Fruit fly (Drosophila melanogaster) whole organism, embryonic: ENCODE results near the gene Spt3.

Experiments used
- Blimp-1 ChIP-seq: fragments of 200-800 bp; sonication (Bioruptor generic); optimal IDR thresholded peaks from 3 replicates; lab custom pipeline; 2018; ENCODE audit warnings: missing biosample characterization, missing genetic modification characterization, mild to moderate bottlenecking, moderate library complexity, missing genetic modification reagents
- CG10543 ChIP-seq: fragments of 200-800 bp; sonication (Bioruptor generic); optimal IDR thresholded peaks from 3 replicates; lab custom pipeline; 2017; ENCODE audit warnings: missing biosample characterization, mild to moderate bottlenecking, missing genetic modification characterization, moderate library complexity
- CG10565 ChIP-seq: fragments of 200-800 bp; sonication (Bioruptor generic); optimal IDR thresholded peaks from 3 replicates; lab custom pipeline; 2016; ENCODE audit warnings: missing biosample characterization, mild to moderate bottlenecking, missing genetic modification characterization
- CG11247 ChIP-seq: fragments of 200-800 bp; sonication (Bioruptor generic); IDR thresholded peaks from 2 replicates; pipeline ENCODE4 v1.3.6; 2022; ENCODE audit warnings: missing biosample characterization, missing genetic modification characterization
- CG12659 ChIP-seq: fragments of 200-800 bp; sonication (Bioruptor generic); optimal IDR thresholded peaks from 3 replicates; lab custom pipeline; 2017; ENCODE audit warnings: mild to moderate bottlenecking, missing biosample characterization, missing genetic modification reagents, missing genetic modification characterization
- CG13287 ChIP-seq: fragments of 200-800 bp; sonication (Bioruptor generic); IDR thresholded peaks from 2 replicates; pipeline ENCODE4 v1.3.6; 2022; ENCODE audit warnings: missing biosample characterization, missing genetic modification characterization; ENCODE audit not compliant: partially characterized antibody
- CG13296 ChIP-seq: fragments of 200-800 bp; sonication (Bioruptor generic); optimal IDR thresholded peaks from 3 replicates; lab custom pipeline; 2018; ENCODE audit warnings: missing biosample characterization, mild to moderate bottlenecking, missing genetic modification characterization
- CG14014 ChIP-seq: fragments of 200-800 bp; sonication (Bioruptor generic); IDR thresholded peaks from 2 replicates; pipeline ENCODE4 v1.3.6; 2022; ENCODE audit warnings: missing biosample characterization, missing genetic modification characterization
- CG15601 ChIP-seq: fragments of 200-800 bp; sonication (Bioruptor generic); optimal IDR thresholded peaks from 3 replicates; lab custom pipeline; 2019; ENCODE audit warnings: missing biosample characterization, mild to moderate bottlenecking, missing genetic modification characterization, moderate library complexity
- CG1603 ChIP-seq: fragments of 200-800 bp; sonication (Bioruptor generic); optimal IDR thresholded peaks from 2 replicates; lab custom pipeline; 2019; ENCODE audit warnings: missing biosample characterization, mild to moderate bottlenecking, missing genetic modification characterization, moderate library complexity
- CG16815 ChIP-seq: fragments of 200-800 bp; sonication (Bioruptor generic); optimal IDR thresholded peaks from 3 replicates; lab custom pipeline; 2017; ENCODE audit warnings: missing biosample characterization, mild to moderate bottlenecking, missing genetic modification characterization
- CG17612 ChIP-seq: fragments of 200-800 bp; sonication (Bioruptor generic); IDR thresholded peaks from 2 replicates; pipeline ENCODE4 v1.3.6; 2022; ENCODE audit warnings: missing biosample characterization, missing genetic modification characterization
- CG17912 ChIP-seq: fragments of 200-800 bp; sonication (Bioruptor generic); optimal IDR thresholded peaks from 2 replicates; lab custom pipeline; 2018; ENCODE audit warnings: missing biosample characterization, mild to moderate bottlenecking, missing genetic modification characterization
- CG31388 ChIP-seq: fragments of 200-800 bp; sonication (Bioruptor generic); optimal IDR thresholded peaks from 2 replicates; lab custom pipeline; 2016; ENCODE audit warnings: missing biosample characterization, missing genetic modification characterization
- CG4820 ChIP-seq: fragments of 200-800 bp; sonication (Bioruptor generic); optimal IDR thresholded peaks from 3 replicates; lab custom pipeline; 2016; ENCODE audit warnings: missing biosample characterization, missing genetic modification characterization
- CG7372 ChIP-seq: fragments of 200-800 bp; sonication (Bioruptor generic); IDR thresholded peaks from 2 replicates; pipeline ENCODE4 v1.3.6; 2022; ENCODE audit warnings: missing biosample characterization, missing genetic modification characterization
- CG7928 ChIP-seq: fragments of 200-800 bp; sonication (Bioruptor generic); optimal IDR thresholded peaks from 2 replicates; lab custom pipeline; 2017; ENCODE audit warnings: missing biosample characterization, mild to moderate bottlenecking, missing genetic modification characterization
- CG8478 ChIP-seq: fragments of >200 bp; optimal IDR thresholded peaks from 2 replicates; lab custom pipeline; 2018
- CHES-1-like ChIP-seq: fragments of 200-800 bp; sonication (Bioruptor generic); optimal IDR thresholded peaks from 2 replicates; lab custom pipeline; 2016; ENCODE audit warnings: missing biosample characterization, missing genetic modification characterization
- Dref ChIP-seq: fragments of 200-800 bp; sonication (Bioruptor generic); IDR thresholded peaks from 2 replicates; pipeline ENCODE4 v1.3.6; 2022; ENCODE audit warnings: missing biosample characterization, missing genetic modification characterization
- E2f1 ChIP-seq: fragments of 200-800 bp; sonication (Bioruptor generic); IDR thresholded peaks from 2 replicates; pipeline ENCODE4 v1.3.6; 2022; ENCODE audit warnings: missing biosample characterization, missing genetic modification characterization
- Elba2 ChIP-seq: fragments of 200-800 bp; sonication (Bioruptor generic); optimal IDR thresholded peaks from 3 replicates; lab custom pipeline; 2016; ENCODE audit warnings: missing biosample characterization, missing genetic modification characterization
- HmgZ ChIP-seq: fragments of 200-800 bp; sonication (Bioruptor generic); optimal IDR thresholded peaks from 2 replicates; lab custom pipeline; 2018; ENCODE audit warnings: missing biosample characterization, mild to moderate bottlenecking, missing genetic modification characterization
- Hmx ChIP-seq: fragments of 200-800 bp; sonication (Bioruptor generic); optimal IDR thresholded peaks from 2 replicates; lab custom pipeline; 2016; ENCODE audit warnings: missing biosample characterization, missing genetic modification characterization
- Mes4 ChIP-seq: fragments of 200-800 bp; sonication (Bioruptor generic); optimal IDR thresholded peaks from 2 replicates; lab custom pipeline; 2016; ENCODE audit warnings: missing biosample characterization, missing genetic modification characterization
- Optix ChIP-seq: fragments of 200-800 bp; sonication (Bioruptor generic); IDR thresholded peaks from 3 replicates; pipeline ENCODE4 v1.3.6; 2022; ENCODE audit warnings: missing biosample characterization, missing genetic modification characterization
- Pdp1 ChIP-seq, 2 experiments: fragments of 200-800 bp; sonication (Bioruptor generic); optimal IDR thresholded peaks; 3 replicates each; lab custom pipeline; 2016; ENCODE audit warnings: missing biosample characterization in 2 of 2, missing genetic modification characterization in 2 of 2, mild to moderate bottlenecking in 1 of 2, moderate library complexity in 1 of 2
- Sin3A ChIP-seq: fragments of >200 bp; optimal IDR thresholded peaks from 2 replicates; lab custom pipeline; 2018
- YL-1 ChIP-seq: fragments of 200-800 bp; sonication (Bioruptor generic); optimal IDR thresholded peaks from 3 replicates; lab custom pipeline; 2017; ENCODE audit warnings: missing biosample characterization, mild to moderate bottlenecking, missing genetic modification characterization
- ab ChIP-seq: fragments of 200-800 bp; sonication (Bioruptor generic); optimal IDR thresholded peaks from 2 replicates; lab custom pipeline; 2016; ENCODE audit warnings: missing biosample characterization, missing genetic modification characterization
- az2 ChIP-seq: fragments of 200-800 bp; sonication (Bioruptor generic); optimal IDR thresholded peaks from 3 replicates; lab custom pipeline; 2016; ENCODE audit warnings: missing biosample characterization, missing genetic modification characterization
- cad ChIP-seq: fragments of >200 bp; optimal IDR thresholded peaks from 2 replicates; lab custom pipeline; 2017; ENCODE audit warnings: missing biosample characterization, missing genetic modification characterization
- crc ChIP-seq: fragments of 200-800 bp; sonication (Bioruptor generic); optimal IDR thresholded peaks from 2 replicates; lab custom pipeline; 2016; ENCODE audit warnings: missing biosample characterization, missing genetic modification characterization
- dm ChIP-seq: fragments of 200-800 bp; sonication (Bioruptor generic); optimal IDR thresholded peaks from 3 replicates; lab custom pipeline; 2016; ENCODE audit warnings: missing biosample characterization, missing genetic modification characterization
- dmrt99B ChIP-seq: fragments of 200-800 bp; sonication (Bioruptor generic); optimal IDR thresholded peaks from 2 replicates; lab custom pipeline; 2018; ENCODE audit warnings: missing biosample characterization, mild to moderate bottlenecking, missing genetic modification characterization, moderate library complexity
- fd64A ChIP-seq: fragments of 200-800 bp; sonication (Bioruptor generic); optimal IDR thresholded peaks from 3 replicates; lab custom pipeline; 2018; ENCODE audit warnings: missing biosample characterization, mild to moderate bottlenecking, missing genetic modification characterization
- gcm ChIP-seq: fragments of 200-800 bp; sonication (Bioruptor generic); optimal IDR thresholded peaks from 2 replicates; lab custom pipeline; 2019; ENCODE audit warnings: missing biosample characterization, mild to moderate bottlenecking, missing genetic modification characterization, moderate library complexity
- grn ChIP-seq: fragments of 200-800 bp; sonication (Bioruptor generic); optimal IDR thresholded peaks from 3 replicates; lab custom pipeline; 2017; ENCODE audit warnings: missing biosample characterization, missing genetic modification characterization
- gro ChIP-seq: fragments of 200-800 bp; sonication (Bioruptor generic); optimal IDR thresholded peaks from 2 replicates; lab custom pipeline; 2016; ENCODE audit warnings: missing biosample characterization, missing genetic modification characterization
- gsb ChIP-seq: fragments of 200-800 bp; sonication (Bioruptor generic); IDR thresholded peaks from 2 replicates; pipeline ENCODE4 v1.3.6; 2022; ENCODE audit warnings: missing biosample characterization, missing genetic modification characterization
- jing ChIP-seq: fragments of 200-800 bp; sonication (Bioruptor generic); optimal IDR thresholded peaks from 2 replicates; lab custom pipeline; 2018; ENCODE audit warnings: missing biosample characterization, mild to moderate bottlenecking, missing genetic modification characterization
- ken ChIP-seq: fragments of 200-800 bp; sonication (Bioruptor generic); IDR thresholded peaks from 3 replicates; pipeline ENCODE4 v1.3.6; 2022; ENCODE audit warnings: missing biosample characterization, missing genetic modification characterization
- mld ChIP-seq: fragments of 200-800 bp; sonication (Bioruptor generic); IDR thresholded peaks from 3 replicates; pipeline ENCODE4 v1.3.6; 2022; ENCODE audit warnings: missing biosample characterization, missing genetic modification characterization; ENCODE audit not compliant: partially characterized antibody
- phol ChIP-seq: fragments of 200-800 bp; sonication (Bioruptor generic); optimal IDR thresholded peaks from 3 replicates; lab custom pipeline; 2018; ENCODE audit warnings: missing biosample characterization, mild to moderate bottlenecking, missing genetic modification characterization, moderate library complexity
- pros ChIP-seq: fragments of 200-800 bp; sonication (Bioruptor generic); optimal IDR thresholded peaks from 3 replicates; lab custom pipeline; 2019; ENCODE audit warnings: missing biosample characterization, mild to moderate bottlenecking, missing genetic modification characterization, moderate library complexity
- ro ChIP-seq: fragments of 200-800 bp; sonication (Bioruptor generic); IDR thresholded peaks from 2 replicates; pipeline ENCODE4 v1.3.6; 2022; ENCODE audit warnings: missing biosample characterization, missing genetic modification characterization
- ssp ChIP-seq: fragments of 200-800 bp; sonication (Bioruptor generic); IDR thresholded peaks from 2 replicates; pipeline ENCODE4 v1.3.6; 2022; ENCODE audit warnings: missing biosample characterization, missing genetic modification characterization
- tgo ChIP-seq: fragments of 200-800 bp; sonication (Bioruptor generic); IDR thresholded peaks from 3 replicates; pipeline ENCODE4 v1.3.6; 2022; ENCODE audit warnings: missing biosample characterization, missing genetic modification characterization
- tin ChIP-seq: fragments of 200-800 bp; sonication (Bioruptor generic); optimal IDR thresholded peaks from 3 replicates; lab custom pipeline; 2016; ENCODE audit warnings: missing biosample characterization, missing genetic modification characterization
- usp ChIP-seq: fragments of >200 bp; optimal IDR thresholded peaks from 2 replicates; lab custom pipeline; 2017; ENCODE audit warnings: missing biosample characterization, missing genetic modification characterization
- wdn ChIP-seq: fragments of 200-800 bp; sonication (Bioruptor generic); IDR thresholded peaks from 2 replicates; pipeline ENCODE4 v1.3.6; 2022; ENCODE audit warnings: missing biosample characterization, missing genetic modification characterization
- zfh1 ChIP-seq: fragments of 200-800 bp; sonication (Bioruptor generic); IDR thresholded peaks from 3 replicates; pipeline ENCODE4 v1.3.6; 2022; ENCODE audit warnings: missing biosample characterization, missing genetic modification characterization

Spt3 gene

DNA sequence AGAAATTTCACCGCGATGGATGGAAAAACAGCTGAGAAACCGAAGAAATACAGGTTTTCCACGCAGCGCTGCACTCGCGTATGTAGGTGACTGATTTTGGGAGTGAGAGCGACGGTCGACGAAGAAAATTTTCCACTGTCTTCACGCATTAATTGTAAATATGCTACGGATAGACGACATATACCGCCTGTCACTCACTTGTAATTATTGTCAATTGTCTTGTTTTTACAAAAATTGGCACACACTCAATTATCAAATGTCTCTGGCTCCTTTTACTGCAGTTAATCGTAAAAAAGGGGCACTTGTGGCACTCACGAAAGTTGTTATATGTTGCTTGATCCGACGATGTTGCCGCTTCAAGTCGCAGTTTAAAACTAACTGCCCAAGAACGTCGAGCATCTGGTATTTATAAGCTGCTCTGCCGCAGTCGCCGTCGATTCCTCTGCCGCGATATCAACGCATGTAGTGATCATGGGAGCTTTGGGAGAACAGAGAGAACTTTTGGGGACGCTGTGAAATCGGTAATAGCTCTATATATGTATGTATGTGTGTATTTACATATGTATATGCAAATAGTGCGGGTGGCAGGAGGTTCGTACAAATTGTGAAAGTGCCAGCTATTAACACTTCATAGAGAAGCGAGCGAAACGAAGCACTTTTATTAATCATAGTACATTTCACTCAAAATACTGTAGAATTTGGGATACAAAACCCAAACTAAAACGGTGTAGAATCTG lies 23.9 kb upstream of the Spt3 start, which contains the start of gene mfas (continued):
- TF ChIP-seq CG17912 (GFP tag; lab: Kevin White, UChicago) (peak; percentile 70), dm (no peak), E2f1 (GFP tag; lab: Robert Waterston, UW) (no peak), mld (GFP tag; lab: Robert Waterston, UW) (no peak), CG14014 (no peak; the same call in 1 of the 2 replicates), crc (GFP tag; lab: Kevin White, UChicago) (peak; percentile 7), dmrt99B (tag; lab: Kevin White, UChicago) (peak; percentile 20), YL-1 (GFP tag; lab: Kevin White, UChicago) (no peak), CG12659 (no peak), az2 (GFP tag; lab: Kevin White, UChicago) (no peak), CG13296 (no peak), CG8478 (no peak), ab (GFP tag; lab: Kevin White, UChicago) (no peak), usp (GFP tag; lab: Kevin White, UChicago) (no peak), ssp (GFP tag; lab: Robert Waterston, UW) (no peak), Sin3A (no peak), jing (GFP tag; lab: Kevin White, UChicago) (no peak), pros (GFP tag; lab: Kevin White, UChicago) (no peak), gcm (GFP tag; lab: Kevin White, UChicago) (peak; percentile 80), fd64A (GFP tag; lab: Kevin White, UChicago) (peak; percentile 44), grn (GFP tag; lab: Kevin White, UChicago) (no peak), gro (GFP tag; lab: Kevin White, UChicago) (peak; percentile 31), tgo (no peak), tin (GFP tag; lab: Kevin White, UChicago) (no peak), CG7928 (GFP tag; lab: Kevin White, UChicago) (no peak), CG4820 (GFP tag; lab: Kevin White, UChicago) (no peak), CG1603 (peak; percentile 35), gsb (GFP tag; lab: Robert Waterston, UW) (no peak), Blimp-1 (GFP tag; lab: Kevin White, UChicago) (peak; percentile 55), CG15601 (tag; lab: Kevin White, UChicago) (peak; percentile 43), CG16815 (no peak), CG17612 (GFP tag; lab: Robert Waterston, UW) (no peak), ken (GFP tag; lab: Robert Waterston, UW) (no peak), CHES-1-like (GFP tag; lab: Kevin White, UChicago) (peak; percentile 6), CG10565 (GFP tag; lab: Kevin White, UChicago) (no peak), ro (GFP tag; lab: Robert Waterston, UW) (no peak), CG11247 (no peak), Pdp1 (GFP tag; optimal IDR thresholded peaks at IDR 0.05; lab: Kevin White, UChicago) (peak in 1 of 2 experiments; percentile 10), Mes4 (GFP tag; lab: Kevin White, UChicago) (no peak), cad (GFP tag; lab: Kevin White, UChicago) (no peak), CG31388 (GFP tag; lab: Kevin White, UChicago) (no peak), CG7372 (GFP tag; lab: Robert Waterston, UW) (no peak), Optix (GFP tag; lab: Robert Waterston, UW) (no peak), wdn (GFP tag; lab: Robert Waterston, UW) (no peak), HmgZ (tag; lab: Kevin White, UChicago) (peak; percentile 5), phol (tag; lab: Kevin White, UChicago) (no peak), zfh1 (GFP tag; lab: Robert Waterston, UW) (no peak), Hmx (GFP tag; lab: Kevin White, UChicago) (no peak), Dref (GFP tag; lab: Robert Waterston, UW) (no peak), CG10543 (no peak), CG13287 (GFP tag; lab: Robert Waterston, UW) (peak; percentile 25; the same call in 1 of the 2 replicates), Elba2 (GFP tag; lab: Kevin White, UChicago) (no peak)
